Fruit fly (Drosophila melanogaster) whole organism, adult: ENCODE data around the gene vnd.

Experiments used
- CG14711 ChIP-seq: fragments of 200-800 bp; sonication (Bioruptor generic); optimal IDR thresholded peaks from 2 replicates; lab custom pipeline; 2018; ENCODE audit warnings: missing biosample characterization, mild to moderate bottlenecking, missing genetic modification characterization, moderate library complexity
- Mnt ChIP-seq: fragments of 200-800 bp; sonication (Bioruptor generic); optimal IDR thresholded peaks from 2 replicates; lab custom pipeline; 2016; ENCODE audit warnings: missing biosample characterization, mild to moderate bottlenecking, missing genetic modification characterization
- cic ChIP-seq: fragments of 200-800 bp; sonication (Bioruptor generic); optimal IDR thresholded peaks from 2 replicates; lab custom pipeline; 2017; ENCODE audit warnings: missing biosample characterization, mild to moderate bottlenecking, missing genetic modification characterization, moderate library complexity
- pad ChIP-seq: fragments of 200-800 bp; sonication (Bioruptor generic); optimal IDR thresholded peaks from 3 replicates; lab custom pipeline; 2017; ENCODE audit warnings: missing biosample characterization, missing genetic modification characterization, mild to moderate bottlenecking, moderate library complexity, missing genetic modification reagents

- TF ChIP-seq CG14711 (tag; lab: Kevin White, UChicago), result no peak
- TF ChIP-seq cic (GFP tag; lab: Kevin White, UChicago), result no peak
- no peak for TF ChIP-seq Mnt (GFP tag; lab: Kevin White, UChicago)
- no peak for TF ChIP-seq pad (GFP tag; lab: Kevin White, UChicago)
Observed at dm6 chrX:616761-617476, 35.0 kb downstream of the vnd start.
